Worm (Caenorhabditis elegans): ENCODE results near the gene trpp-9.

trpp-9 gene

DNA sequence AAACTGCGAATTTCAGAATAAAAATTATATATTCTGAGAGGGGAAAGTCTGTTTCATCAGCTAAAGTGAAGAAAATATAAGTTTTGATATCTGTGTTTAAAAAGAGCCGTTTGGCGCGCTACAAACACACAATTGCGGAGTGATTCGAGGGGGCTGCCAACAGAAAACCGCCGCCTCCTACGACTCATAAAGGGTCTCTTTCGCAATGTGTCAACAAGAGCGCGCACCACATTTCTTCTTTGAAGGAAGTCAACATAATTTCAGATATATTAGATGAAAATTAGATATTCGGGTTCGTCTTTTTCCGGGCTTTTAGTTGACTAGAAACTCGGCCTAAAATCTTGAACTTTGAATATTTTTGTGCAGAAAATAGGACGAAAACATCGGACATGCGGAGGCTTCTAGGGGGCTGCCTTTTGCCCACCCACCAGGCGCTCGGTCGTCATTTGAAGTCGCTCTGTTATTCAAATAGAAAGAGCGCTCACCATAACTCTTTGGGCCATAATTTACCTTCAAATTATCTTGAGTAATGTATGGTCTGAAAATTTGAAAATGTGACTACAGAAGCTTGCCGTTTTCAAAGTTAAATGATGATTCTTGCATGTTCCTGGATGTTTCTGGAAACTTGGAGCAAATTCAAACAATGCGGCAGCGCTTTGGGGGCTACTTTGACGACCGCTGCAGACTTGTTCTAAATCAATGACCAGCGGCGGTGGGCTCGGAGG lies 42.2 kb downstream of the trpp-9 start (continued):
- TF ChIP-seq daf-12 (tag; optimal IDR thresholded peaks at IDR 0.05), result no peak
- TF ChIP-seq ceh-44 (GFP tag; IDR thresholded peaks at IDR 0.05), result 0 out of 2 replicates have a peak, but pooled peaks have one; percentile 49
- TF ChIP-seq saeg-2 (GFP tag; IDR thresholded peaks at IDR 0.05), result peak; percentile 94
- peak; percentile 92 for TF ChIP-seq daf-19 (GFP tag; conservative IDR thresholded peaks at IDR 0.05)
- peak; percentile 91 for TF ChIP-seq pha-4 (GFP tag; IDR thresholded peaks at IDR 0.05)
- TF ChIP-seq pha-4 (tag; optimal IDR thresholded peaks at IDR 0.05), result no peak
- TF ChIP-seq spr-1 (tag; optimal IDR thresholded peaks at IDR 0.05), result peak; percentile 95
- TF ChIP-seq cey-2 (tag; optimal IDR thresholded peaks at IDR 0.05; ENCODE audit: borderline replicate concordance, insufficient read depth), result no peak
- TF ChIP-seq dpl-1 (GFP tag; optimal IDR thresholded peaks at IDR 0.05), result peak; percentile 72
- TF ChIP-seq rbr-2 (tag; optimal IDR thresholded peaks at IDR 0.05), result peak; percentile 97
- TF ChIP-seq zfp-2 (tag; optimal IDR thresholded peaks at IDR 0.05), result peak; percentile 73
- TF ChIP-seq tag-97 (GFP tag; IDR thresholded peaks at IDR 0.05), result 0 out of 2 replicates have a peak, but pooled peaks have one; percentile 42
- peak; percentile 90 for TF ChIP-seq F37D6.2 (tag; optimal IDR thresholded peaks at IDR 0.05)

DNA sequence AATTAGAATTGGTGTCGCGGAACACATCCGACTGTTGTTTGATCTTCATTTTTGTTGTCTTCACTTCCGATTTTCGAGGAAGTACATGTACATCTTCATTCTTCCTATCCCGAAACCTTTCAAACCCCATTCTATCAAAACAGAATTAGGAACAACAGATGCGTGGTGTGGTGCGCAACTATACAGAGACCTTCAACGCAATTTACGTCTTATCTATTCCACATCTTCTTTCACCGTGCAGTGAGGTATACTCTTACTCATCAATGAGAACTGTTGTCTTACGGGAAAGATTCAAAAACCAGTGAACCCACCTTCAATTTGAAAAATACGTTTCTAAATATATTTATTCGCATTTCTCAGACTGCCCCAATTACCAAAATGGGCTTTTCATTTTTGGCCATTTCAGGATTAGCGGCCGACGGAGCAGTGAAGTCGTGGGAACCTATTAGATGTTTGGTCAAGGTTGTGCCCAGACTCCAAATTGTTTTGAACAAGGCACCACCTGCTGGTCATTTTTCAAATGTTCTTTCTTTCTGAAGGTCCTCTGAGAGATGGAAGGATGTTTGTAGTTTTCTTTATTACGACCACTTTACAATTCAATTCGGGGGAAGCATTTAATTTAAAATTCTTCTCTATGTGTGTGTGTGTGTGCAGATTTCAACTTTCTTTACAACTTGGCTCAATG lies 43.2 kb downstream of the trpp-9 start:
- TF ChIP-seq tra-1 (GFP tag; IDR thresholded peaks at IDR 0.05) (0 out of 2 replicates have a peak, but pooled peaks have one; percentile 31), ces-1 (GFP tag; optimal IDR thresholded peaks at IDR 0.05) (no peak), aha-1 (tag) (peak; percentile 13)

DNA sequence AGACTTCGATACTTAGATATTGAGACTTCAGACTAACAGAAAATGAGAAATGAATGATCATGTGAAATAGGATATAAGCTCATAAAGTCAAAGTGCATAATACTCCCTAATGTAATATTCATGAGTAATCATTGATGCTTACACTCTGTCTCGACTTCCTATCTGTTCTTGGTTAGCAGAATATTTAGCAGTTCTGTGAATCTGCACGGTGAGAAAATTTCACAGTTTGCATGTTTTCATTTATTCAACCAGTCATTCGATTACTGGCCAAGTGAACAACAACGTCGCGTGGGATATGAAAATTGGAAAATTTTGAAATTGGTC lies 43.7 kb downstream of the trpp-9 start:
- no peak for TF ChIP-seq lin-39 (tag; optimal IDR thresholded peaks at IDR 0.05)
- no peak for TF ChIP-seq egl-27 (tag; optimal IDR thresholded peaks at IDR 0.05)
- TF ChIP-seq nhr-77 (tag; optimal IDR thresholded peaks at IDR 0.05), result no peak
- no peak for TF ChIP-seq mdl-1 (tag; optimal IDR thresholded peaks at IDR 0.05)
- TF ChIP-seq mxl-3 (GFP tag; optimal IDR thresholded peaks at IDR 0.05), result no peak
- no peak for TF ChIP-seq dmd-6 (GFP tag; IDR thresholded peaks at IDR 0.05)
- TF ChIP-seq lin-38 (GFP tag; IDR thresholded peaks at IDR 0.05), result no peak
- TF ChIP-seq daf-8 (GFP tag; IDR thresholded peaks at IDR 0.05), result no peak
- no peak for TF ChIP-seq madf-9 (GFP tag; conservative IDR thresholded peaks at IDR 0.05)
- TF ChIP-seq ZK337.2 (GFP tag; IDR thresholded peaks at IDR 0.05), result no peak
- no peak for TF ChIP-seq nhr-76 (tag; optimal IDR thresholded peaks at IDR 0.05)
- TF ChIP-seq fos-1 (tag; optimal IDR thresholded peaks at IDR 0.05), result no peak
- TF ChIP-seq hmg-1.1 (GFP tag; IDR thresholded peaks at IDR 0.05), result no peak
- no peak for TF ChIP-seq nhr-28 (tag; optimal IDR thresholded peaks at IDR 0.05)

DNA sequence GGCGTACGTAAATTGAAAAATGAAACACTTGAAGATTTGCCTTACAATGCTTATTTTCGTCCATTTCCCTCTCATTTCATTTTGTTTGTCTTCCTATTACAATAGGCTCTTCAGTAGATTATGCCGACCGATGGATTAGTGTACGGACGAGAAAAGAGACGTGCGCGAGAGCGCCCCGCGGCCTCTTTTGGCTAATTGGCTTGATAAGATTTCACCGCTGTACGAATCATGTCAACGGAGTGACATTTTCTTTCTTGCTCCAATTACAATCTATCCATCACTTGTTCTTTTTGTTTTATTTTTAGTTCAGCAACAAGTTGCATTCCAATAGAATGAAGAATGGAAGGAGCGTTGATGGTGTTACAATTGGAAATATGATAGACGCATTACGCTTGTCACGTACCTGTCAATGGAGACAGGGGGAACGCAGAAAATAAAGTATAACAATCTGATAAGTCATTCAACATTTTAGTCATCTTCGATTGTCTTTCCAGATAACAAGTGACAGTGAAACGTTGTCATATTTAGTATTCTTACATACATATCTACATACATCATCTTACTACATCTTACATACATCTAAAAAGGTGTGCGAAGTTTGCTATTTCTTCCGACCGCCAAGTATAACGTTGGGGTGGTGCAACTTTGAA lies 44.5 kb downstream of the trpp-9 start:
- peak in 1 of 2 experiments; percentile 71 for TF ChIP-seq daf-16 (GFP tag; optimal IDR thresholded peaks at IDR 0.05)
- no peak for TF ChIP-seq daf-16 (tag; optimal IDR thresholded peaks at IDR 0.05)
- peak; percentile 64 for TF ChIP-seq dve-1 (tag; optimal IDR thresholded peaks at IDR 0.05; ENCODE audit: insufficient read depth)
- peak; percentile 60 for TF ChIP-seq nhr-48 (tag; optimal IDR thresholded peaks at IDR 0.05)
- TF ChIP-seq nhr-76 (tag; optimal IDR thresholded peaks at IDR 0.05), result no peak
- peak; percentile 81 for TF ChIP-seq dmd-6 (GFP tag; IDR thresholded peaks at IDR 0.05)
- no peak for TF ChIP-seq madf-9 (GFP tag; conservative IDR thresholded peaks at IDR 0.05)
- peak; percentile 24 for TF ChIP-seq T20F7.1 (GFP tag; optimal IDR thresholded peaks at IDR 0.05)
- no peak for TF ChIP-seq Y105C5A.15 (GFP tag; IDR thresholded peaks at IDR 0.05)
